Worm (Caenorhabditis elegans): Measurements from ENCODE around the gene clec-185.

DNA sequence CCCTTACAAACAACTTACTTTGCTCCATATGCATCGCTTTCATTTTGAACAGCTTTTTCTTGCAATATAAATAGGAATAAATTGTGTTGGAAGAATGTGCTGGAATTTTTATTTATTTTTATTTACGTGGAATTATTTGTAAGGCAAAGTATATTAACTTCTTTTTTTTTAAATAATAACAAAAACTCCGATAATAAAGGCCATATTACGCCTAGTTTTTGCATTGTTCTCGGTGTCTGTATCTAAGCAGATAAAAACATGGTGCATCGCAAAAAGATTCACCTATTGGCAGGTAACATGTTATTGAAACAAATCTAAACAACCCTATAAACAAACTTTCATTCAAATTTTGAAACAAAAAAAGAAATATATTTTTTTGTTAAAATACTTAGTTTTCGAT is 24.9 kb downstream of the clec-185 start, which contains the start of gene C25G4.8:
- no peak for TF ChIP-seq tbx-11 (GFP tag; IDR thresholded peaks at IDR 0.05)
- no peak for TF ChIP-seq ceh-36 (tag; optimal IDR thresholded peaks at IDR 0.05)
- TF ChIP-seq hnd-1 (tag; optimal IDR thresholded peaks at IDR 0.05), result no peak
- TF ChIP-seq scrt-1 (GFP tag; IDR thresholded peaks at IDR 0.05), result no peak
- TF ChIP-seq aly-1 (tag; optimal IDR thresholded peaks at IDR 0.05), result no peak
- TF ChIP-seq sea-1 (GFP tag; conservative IDR thresholded peaks at IDR 0.05), result no peak
- no peak for TF ChIP-seq tbx-37 (GFP tag; conservative IDR thresholded peaks at IDR 0.05)
- no peak for TF ChIP-seq flt-1 (GFP tag; IDR thresholded peaks at IDR 0.05)
- no peak for TF ChIP-seq ama-1 (optimal IDR thresholded peaks at IDR 0.05)
- TF ChIP-seq B0310.2 (tag; optimal IDR thresholded peaks at IDR 0.05), result no peak
- TF ChIP-seq tra-4 (tag; optimal IDR thresholded peaks at IDR 0.05), result no peak

All from whole organism, early embryonic.